Worm (Caenorhabditis elegans) whole organism, late embryonic: ENCODE data around the gene pqn-53.

ENCODE experiments used
- ama-1 ChIP-seq: fragments of 150-350 bp; optimal IDR thresholded peaks from 2 replicates; lab custom pipeline; 2014
- pha-2 ChIP-seq: sonication (generic microtip); optimal IDR thresholded peaks from 2 replicates; lab custom pipeline; 2017; ENCODE audit warnings: mild to moderate bottlenecking, missing genetic modification characterization, missing compliant biosample characterization
- pha-4 ChIP-seq: fragments of 150-350 bp; optimal IDR thresholded peaks from 2 replicates; lab custom pipeline; 2018; ENCODE audit warnings: missing biosample characterization, missing genetic modification reagents, missing genetic modification characterization

DNA sequence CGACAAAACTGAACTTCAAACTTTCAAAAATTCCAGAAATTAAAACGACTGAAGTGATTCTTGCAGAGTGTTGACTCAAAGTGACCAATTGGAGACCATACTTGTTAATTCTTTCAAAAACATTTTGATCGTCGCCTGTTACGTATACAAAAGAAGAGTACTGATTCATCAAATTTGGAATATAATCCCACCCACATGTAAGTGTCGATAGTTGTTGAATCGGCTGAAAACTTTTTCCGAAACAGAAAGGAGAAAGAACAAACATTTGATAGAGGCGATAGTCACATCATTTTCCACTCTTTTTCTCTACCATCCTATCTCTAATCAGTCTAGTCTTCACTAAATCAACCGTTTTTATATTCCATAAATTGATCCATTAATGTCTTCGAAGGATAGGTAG, 38.7 kb upstream of the pqn-53 start, which contains the start of gene nhr-153:
- TF ChIP-seq pha-4 (tag; lab: Kevin White, UChicago) (no peak), ama-1 (no peak), pha-2 (tag; lab: Kevin White, UChicago) (no peak)
